Fruit fly (Drosophila melanogaster): ENCODE results near the gene CG13601.

CG13601 gene

dm6 chr3R:23928950-23929602, 1.6 kb upstream of the CG13601 start, which contains the start of the genes CG43998, CG43999 and CG31142:
TSS of gene CG43998 (minus strand) at chr3R:23929000.
TSS of gene CG43999 (minus strand) at chr3R:23929000.
TSS of gene CG31142 (plus strand) at chr3R:23929243.
- TF ChIP-seq achi (GFP tag; optimal IDR thresholded peaks at IDR 0.05) (no peak), fkh (GFP tag; optimal IDR thresholded peaks at IDR 0.05) (peak; percentile 63), CG7368 (GFP tag; optimal IDR thresholded peaks at IDR 0.05) (no peak), esn (GFP tag; optimal IDR thresholded peaks at IDR 0.05) (peak; percentile 38), Blimp-1 (GFP tag; optimal IDR thresholded peaks at IDR 0.05) (no peak), Sox14 (GFP tag; optimal IDR thresholded peaks at IDR 0.05) (peak; percentile 23), CG8319 (GFP tag; optimal IDR thresholded peaks at IDR 0.05) (no peak), eg (GFP tag; IDR thresholded peaks at IDR 0.05) (no peak), Eip78C (GFP tag) (peak; percentile 61), CG8119 (GFP tag; IDR thresholded peaks at IDR 0.05) (no peak), CG10669 (GFP tag; optimal IDR thresholded peaks at IDR 0.05) (no peak), dsx (GFP tag; optimal IDR thresholded peaks at IDR 0.05; ENCODE audit: poor library complexity, severe bottlenecking) (no peak)

dm6 chr3R:23924200-23924599, 3.2 kb downstream of the CG13601 start, which contains the start of gene Ndc1:
TSS of gene Ndc1 (plus strand) at chr3R:23924399.
- no peak for TF ChIP-seq Ets21C (GFP tag; optimal IDR thresholded peaks at IDR 0.05)
- TF ChIP-seq Hr4 (GFP tag; optimal IDR thresholded peaks at IDR 0.05), result no peak
- no peak for TF ChIP-seq dac (GFP tag; optimal IDR thresholded peaks at IDR 0.05)
- TF ChIP-seq spab (GFP tag; optimal IDR thresholded peaks at IDR 0.05), result no peak
- TF ChIP-seq Hr39 (GFP tag; optimal IDR thresholded peaks at IDR 0.05), result no peak
- TF ChIP-seq CG6276 (GFP tag; optimal IDR thresholded peaks at IDR 0.05), result no peak
- no peak for TF ChIP-seq fd85E (GFP tag; optimal IDR thresholded peaks at IDR 0.05)
- TF ChIP-seq Met (GFP tag; optimal IDR thresholded peaks at IDR 0.05), result no peak
- TF ChIP-seq net (GFP tag; optimal IDR thresholded peaks at IDR 0.05), result no peak
- TF ChIP-seq Smox (GFP tag; optimal IDR thresholded peaks at IDR 0.05), result no peak

dm6 chr3R:23922502-23923350, 4.7 kb downstream of the CG13601 start, which contains the start of the genes sba and CG31141:
TSS of gene sba (minus strand) at chr3R:23922973.
TSS of gene CG31141 (plus strand) at chr3R:23923300.
- peak; percentile 25 for TF ChIP-seq esn (GFP tag; optimal IDR thresholded peaks at IDR 0.05)
- no peak for TF ChIP-seq CG9139 (GFP tag; optimal IDR thresholded peaks at IDR 0.05)
- TF ChIP-seq CG34406 (GFP tag; optimal IDR thresholded peaks at IDR 0.05), result no peak
- no peak for TF ChIP-seq pdm3 (GFP tag; optimal IDR thresholded peaks at IDR 0.05)
- TF ChIP-seq cyc (GFP tag; optimal IDR thresholded peaks at IDR 0.05), result no peak
- no peak for TF ChIP-seq Hr4 (GFP tag; optimal IDR thresholded peaks at IDR 0.05)
- TF ChIP-seq Hr39 (GFP tag; optimal IDR thresholded peaks at IDR 0.05), result no peak
- TF ChIP-seq Sox102F (GFP tag; optimal IDR thresholded peaks at IDR 0.05), result no peak
- TF ChIP-seq dsx (GFP tag; optimal IDR thresholded peaks at IDR 0.05; ENCODE audit: poor library complexity, severe bottlenecking), result peak; percentile 26
- TF ChIP-seq Ets96B (tag; optimal IDR thresholded peaks at IDR 0.05), result no peak
- peak; percentile 5 for TF ChIP-seq topi (GFP tag; optimal IDR thresholded peaks at IDR 0.05)
- no peak for TF ChIP-seq acj6 (GFP tag; optimal IDR thresholded peaks at IDR 0.05)
- no peak for TF ChIP-seq Ets21C (GFP tag; optimal IDR thresholded peaks at IDR 0.05)
- TF ChIP-seq Eip75B (GFP tag; optimal IDR thresholded peaks at IDR 0.05), result peak; percentile 20
- no peak for TF ChIP-seq net (GFP tag; optimal IDR thresholded peaks at IDR 0.05)
- no peak for TF ChIP-seq Met (GFP tag; optimal IDR thresholded peaks at IDR 0.05)
- no peak for TF ChIP-seq CG6163 (GFP tag; IDR thresholded peaks at IDR 0.05)
- no peak for TF ChIP-seq CG31627 (GFP tag; optimal IDR thresholded peaks at IDR 0.05)
- no peak for TF ChIP-seq CG32006 (GFP tag; optimal IDR thresholded peaks at IDR 0.05)
- TF ChIP-seq CG6792 (GFP tag; optimal IDR thresholded peaks at IDR 0.05), result no peak
- no peak for TF ChIP-seq lz (GFP tag; optimal IDR thresholded peaks at IDR 0.05)
- TF ChIP-seq CG15336 (GFP tag; IDR thresholded peaks at IDR 0.05), result peak; percentile 42
- no peak; the same call in 2 of the 3 replicates for TF ChIP-seq eg (GFP tag; IDR thresholded peaks at IDR 0.05)
- no peak for TF ChIP-seq spab (GFP tag; optimal IDR thresholded peaks at IDR 0.05)
- no peak for TF ChIP-seq fd85E (GFP tag; optimal IDR thresholded peaks at IDR 0.05)
- no peak for TF ChIP-seq CG11294 (GFP tag; IDR thresholded peaks at IDR 0.05)
- no peak for TF ChIP-seq OdsH (GFP tag; optimal IDR thresholded peaks at IDR 0.05)
- TF ChIP-seq CG3032 (tag; optimal IDR thresholded peaks at IDR 0.05), result peak; percentile 13
- TF ChIP-seq CG6854 (GFP tag; optimal IDR thresholded peaks at IDR 0.05), result peak; percentile 79
- no peak for TF ChIP-seq CG6808 (GFP tag; optimal IDR thresholded peaks at IDR 0.05)
- TF ChIP-seq Smox (GFP tag; optimal IDR thresholded peaks at IDR 0.05), result no peak
- TF ChIP-seq CG10631 (GFP tag; optimal IDR thresholded peaks at IDR 0.05), result no peak
- no peak for TF ChIP-seq fkh (GFP tag; optimal IDR thresholded peaks at IDR 0.05)
- no peak for TF ChIP-seq CG1621 (tag; optimal IDR thresholded peaks at IDR 0.05)

Data from whole organism, prepupa.